Worm (Caenorhabditis elegans) whole organism, L2 larva: ENCODE results near the gene ech-6.
A peak's percentile ranks its signal among the peaks of the same experiment; 100 is the strongest.

Experiments used
- C34F6.9 ChIP-seq: fragments of 150-350 bp; optimal IDR thresholded peaks from 2 replicates; lab custom pipeline; 2014; ENCODE audit warnings: missing biosample characterization, missing genetic modification characterization
- F13H6.1 ChIP-seq: sonication (generic microtip); optimal IDR thresholded peaks from 2 replicates; lab custom pipeline; 2016; ENCODE audit warnings: missing genetic modification characterization, missing compliant biosample characterization
- R02D3.7 ChIP-seq: fragments of 150-350 bp; optimal IDR thresholded peaks from 2 replicates; lab custom pipeline; 2014; ENCODE audit warnings: missing biosample characterization, missing genetic modification characterization
- Y55F3AM.14 ChIP-seq: fragments of 200-800 bp; sonication (Bioruptor generic); optimal IDR thresholded peaks from 2 replicates; lab custom pipeline; 2018; ENCODE audit warnings: mild to moderate bottlenecking, missing genetic modification characterization, missing compliant biosample characterization
- alr-1 ChIP-seq: fragments of 150-350 bp; optimal IDR thresholded peaks from 2 replicates; lab custom pipeline; 2014; ENCODE audit warnings: missing biosample characterization, missing genetic modification characterization
- aly-2 ChIP-seq: fragments of 150-350 bp; optimal IDR thresholded peaks from 2 replicates; lab custom pipeline; 2014; ENCODE audit warnings: missing biosample characterization, missing genetic modification characterization
- ama-1 ChIP-seq: fragments of 150-350 bp; optimal IDR thresholded peaks from 2 replicates; lab custom pipeline; 2018; ENCODE audit warnings: inconsistent platforms
- blmp-1 ChIP-seq: sonication (generic microtip); optimal IDR thresholded peaks from 2 replicates; lab custom pipeline; 2017; ENCODE audit warnings: missing genetic modification characterization, mild to moderate bottlenecking, missing compliant biosample characterization, antibody characterized with exemption, moderate library complexity; ENCODE audit not compliant: insufficient read depth
- ceh-16 ChIP-seq: fragments of 150-350 bp; optimal IDR thresholded peaks from 2 replicates; lab custom pipeline; 2014; ENCODE audit warnings: missing biosample characterization, missing genetic modification characterization
- ceh-82 ChIP-seq: fragments of 150-350 bp; optimal IDR thresholded peaks from 2 replicates; lab custom pipeline; 2014; ENCODE audit warnings: missing biosample characterization, missing genetic modification characterization
- crh-2 ChIP-seq: sonication (generic microtip); optimal IDR thresholded peaks from 2 replicates; lab custom pipeline; 2017; ENCODE audit warnings: missing biosample characterization, missing genetic modification characterization
- dmd-4 ChIP-seq: sonication (generic microtip); optimal IDR thresholded peaks from 2 replicates; lab custom pipeline; 2017; ENCODE audit warnings: missing biosample characterization, missing genetic modification characterization
- egl-27 ChIP-seq: sonication (generic microtip); optimal IDR thresholded peaks from 3 replicates; lab custom pipeline; 2017; ENCODE audit warnings: missing biosample characterization, missing genetic modification reagents, missing genetic modification characterization
- elt-1 ChIP-seq: fragments of 150-350 bp; optimal IDR thresholded peaks from 2 replicates; lab custom pipeline; 2014; ENCODE audit warnings: missing biosample characterization, missing genetic modification characterization
- elt-3 ChIP-seq: sonication (generic microtip); optimal IDR thresholded peaks from 2 replicates; lab custom pipeline; 2017; ENCODE audit warnings: missing biosample characterization, missing genetic modification characterization
- fos-1 ChIP-seq: fragments of 150-350 bp; optimal IDR thresholded peaks from 2 replicates; lab custom pipeline; 2014; ENCODE audit warnings: missing biosample characterization, missing genetic modification characterization
- gmeb-1 ChIP-seq: fragments of 150-350 bp; optimal IDR thresholded peaks from 2 replicates; lab custom pipeline; 2014; ENCODE audit warnings: missing biosample characterization, missing genetic modification characterization
- lin-11 ChIP-seq: fragments of 150-350 bp; sonication (generic microtip); optimal IDR thresholded peaks from 2 replicates; lab custom pipeline; 2014; ENCODE audit warnings: missing biosample characterization, missing genetic modification characterization, inconsistent platforms, mixed read lengths
- lin-13 ChIP-seq: fragments of 150-350 bp; optimal IDR thresholded peaks from 2 replicates; lab custom pipeline; 2014; ENCODE audit warnings: missing biosample characterization, missing genetic modification reagents, missing genetic modification characterization
- lin-39 ChIP-seq: fragments of 150-350 bp; optimal IDR thresholded peaks from 2 replicates; lab custom pipeline; 2014; ENCODE audit warnings: missing biosample characterization, missing genetic modification reagents, missing genetic modification characterization
- lsy-2 ChIP-seq, 2 experiments: fragments of 150-350 bp in 1 of 2; sonication (generic microtip) in 1 of 2; optimal IDR thresholded peaks; 2 replicates each; lab custom pipeline; 2014 to 2017; ENCODE audit warnings: missing biosample characterization in 2 of 2, missing genetic modification characterization in 2 of 2
- mab-5 ChIP-seq: fragments of 150-350 bp; optimal IDR thresholded peaks from 2 replicates; lab custom pipeline; 2014; ENCODE audit warnings: missing biosample characterization, missing genetic modification characterization
- mbf-1 ChIP-seq: sonication (generic microtip); optimal IDR thresholded peaks from 2 replicates; lab custom pipeline; 2017; ENCODE audit warnings: missing biosample characterization, missing genetic modification characterization
- mdl-1 ChIP-seq, 2 experiments: fragments of 150-350 bp in 1 of 2; sonication (generic microtip) in 1 of 2; optimal IDR thresholded peaks; 2 replicates each; lab custom pipeline; 2017; ENCODE audit warnings: missing biosample characterization in 2 of 2, missing genetic modification characterization in 2 of 2
- nhr-10 ChIP-seq: sonication (generic microtip); optimal IDR thresholded peaks from 2 replicates; lab custom pipeline; 2017; ENCODE audit warnings: missing biosample characterization, missing genetic modification characterization
- nhr-12 ChIP-seq: fragments of 150-350 bp; optimal IDR thresholded peaks from 2 replicates; lab custom pipeline; 2014; ENCODE audit warnings: missing biosample characterization, missing genetic modification characterization
- nhr-129 ChIP-seq: fragments of 150-350 bp; optimal IDR thresholded peaks from 2 replicates; lab custom pipeline; 2014; ENCODE audit warnings: missing biosample characterization, missing genetic modification characterization
- nhr-21 ChIP-seq: fragments of 150-350 bp; optimal IDR thresholded peaks from 2 replicates; lab custom pipeline; 2014; ENCODE audit warnings: missing biosample characterization, missing genetic modification characterization
- nhr-23 ChIP-seq: fragments of 150-350 bp; optimal IDR thresholded peaks from 2 replicates; lab custom pipeline; 2014; ENCODE audit warnings: missing biosample characterization, missing genetic modification reagents, missing genetic modification characterization
- nhr-237 ChIP-seq: fragments of 150-350 bp; optimal IDR thresholded peaks from 2 replicates; lab custom pipeline; 2014; ENCODE audit warnings: missing biosample characterization, missing genetic modification characterization
- nhr-25 ChIP-seq: fragments of 150-350 bp; sonication (generic microtip); optimal IDR thresholded peaks from 3 replicates; lab custom pipeline; 2014; ENCODE audit warnings: missing biosample characterization, missing genetic modification characterization
- nhr-6 ChIP-seq: fragments of 150-350 bp; optimal IDR thresholded peaks from 2 replicates; lab custom pipeline; 2014; ENCODE audit warnings: missing biosample characterization, missing genetic modification characterization
- peb-1 ChIP-seq: fragments of 150-350 bp; optimal IDR thresholded peaks from 2 replicates; lab custom pipeline; 2014; ENCODE audit warnings: missing biosample characterization, missing genetic modification characterization
- sem-4 ChIP-seq: fragments of 150-350 bp; optimal IDR thresholded peaks from 2 replicates; lab custom pipeline; 2014; ENCODE audit warnings: missing biosample characterization, missing genetic modification reagents, missing genetic modification characterization
- sma-3 ChIP-seq: sonication (generic microtip); optimal IDR thresholded peaks from 2 replicates; lab custom pipeline; 2016; ENCODE audit warnings: missing genetic modification reagents, missing genetic modification characterization, missing compliant biosample characterization
- sma-9 ChIP-seq, 2 experiments: fragments of 150-350 bp in 1 of 2; sonication (generic microtip) in 1 of 2; optimal IDR thresholded peaks; 2 replicates each; lab custom pipeline; 2014 to 2016; ENCODE audit warnings: missing genetic modification characterization in 2 of 2, mild to moderate bottlenecking in 1 of 2, missing biosample characterization in 1 of 2, missing compliant biosample characterization in 1 of 2, missing genetic modification reagents in 1 of 2, moderate library complexity in 1 of 2
- snpc-4 ChIP-seq: fragments of 150-350 bp; optimal IDR thresholded peaks from 2 replicates; lab custom pipeline; 2014; ENCODE audit warnings: missing biosample characterization, missing genetic modification characterization
- unc-39 ChIP-seq: fragments of 150-350 bp; optimal IDR thresholded peaks from 2 replicates; lab custom pipeline; 2014; ENCODE audit warnings: missing biosample characterization, missing genetic modification characterization
- unc-55 ChIP-seq: fragments of 150-350 bp; sonication (generic microtip); optimal IDR thresholded peaks from 3 replicates; lab custom pipeline; 2014; ENCODE audit warnings: missing biosample characterization, missing genetic modification reagents, missing genetic modification characterization
- zag-1 ChIP-seq: fragments of 150-350 bp; optimal IDR thresholded peaks from 2 replicates; lab custom pipeline; 2014; ENCODE audit warnings: missing biosample characterization, missing genetic modification characterization
- ztf-1 ChIP-seq: fragments of 200-800 bp; sonication (Bioruptor generic); conservative IDR thresholded peaks from 2 replicates; pipeline ENCODE4 v1.3.6; 2022; ENCODE audit warnings: missing genetic modification characterization, missing compliant biosample characterization
- ztf-11 ChIP-seq: sonication (generic microtip); optimal IDR thresholded peaks from 2 replicates; lab custom pipeline; 2017; ENCODE audit warnings: missing biosample characterization, missing genetic modification characterization
- ztf-4 ChIP-seq: fragments of 150-350 bp; optimal IDR thresholded peaks from 2 replicates; lab custom pipeline; 2014; ENCODE audit warnings: missing biosample characterization, missing genetic modification characterization

The ech-6 gene

ce11 chrIII:9768023-9768422 lies 15.3 kb upstream of the ech-6 start:
- TF ChIP-seq nhr-237 (tag; lab: Kevin White, UChicago) (no peak), ztf-4 (tag; lab: Kevin White, UChicago) (no peak), C34F6.9 (tag; lab: Kevin White, UChicago) (no peak), nhr-21 (tag; lab: Kevin White, UChicago) (no peak), ceh-82 (tag; lab: Kevin White, UChicago) (no peak), lsy-2 (tag; optimal IDR thresholded peaks at IDR 0.05; lab: Kevin White, UChicago) (no peak), peb-1 (no peak), aly-2 (tag; lab: Kevin White, UChicago) (no peak), nhr-12 (tag; lab: Kevin White, UChicago) (no peak), lin-13 (GFP tag; lab: Kevin White, UChicago) (no peak), nhr-23 (tag; lab: Kevin White, UChicago) (no peak), elt-3 (tag; lab: Kevin White, UChicago) (no peak), egl-27 (tag; lab: Kevin White, UChicago) (no peak), elt-1 (tag; lab: Kevin White, UChicago) (no peak), ama-1 (no peak)

ce11 chrIII:9767095-9767494 lies 14.4 kb upstream of the ech-6 start:
- TF ChIP-seq fos-1 (tag; lab: Kevin White, UChicago) (no peak), ztf-4 (tag; lab: Kevin White, UChicago) (no peak), ama-1 (no peak), sem-4 (tag; lab: Kevin White, UChicago) (no peak), peb-1 (no peak), elt-1 (tag; lab: Kevin White, UChicago) (no peak), sma-3 (no peak), ceh-82 (tag; lab: Kevin White, UChicago) (no peak), nhr-21 (tag; lab: Kevin White, UChicago) (no peak), lsy-2 (tag; optimal IDR thresholded peaks at IDR 0.05; lab: Kevin White, UChicago) (no peak), dmd-4 (tag; lab: Kevin White, UChicago) (no peak)
- TF ChIP-seq, all 48 proteins: peak for 0

ce11 chrIII:9766175-9766574 lies 13.5 kb upstream of the ech-6 start, which contains the start of gene cbp-1:
Gene cbp-1, plus strand, starts transcription at chrIII:9766509.
- TF ChIP-seq unc-55 (GFP tag; lab: Kevin White, UChicago) (peak; percentile 52), ceh-82 (tag; lab: Kevin White, UChicago) (no peak), unc-39 (tag; lab: Kevin White, UChicago) (no peak), fos-1 (tag; lab: Kevin White, UChicago) (peak; percentile 15), lsy-2 (tag; optimal IDR thresholded peaks at IDR 0.05; lab: Kevin White, UChicago) (peak; percentile 49 to 78), ztf-1 (GFP tag; lab: Robert Waterston, UW) (no peak), nhr-129 (tag; lab: Kevin White, UChicago) (peak; percentile 53), ceh-16 (no peak), mdl-1 (tag; optimal IDR thresholded peaks at IDR 0.05; lab: Kevin White, UChicago) (no peak), dmd-4 (tag; lab: Kevin White, UChicago) (no peak), lin-39 (tag; lab: Kevin White, UChicago) (no peak), nhr-25 (tag; lab: Kevin White, UChicago) (peak; percentile 29), C34F6.9 (tag; lab: Kevin White, UChicago) (peak; percentile 68), ztf-4 (tag; lab: Kevin White, UChicago) (no peak), crh-2 (tag; lab: Kevin White, UChicago) (peak; percentile 67), sma-9 (GFP tag; optimal IDR thresholded peaks at IDR 0.05; lab: Kevin White, UChicago) (peak; percentile 67), sma-9 (tag; optimal IDR thresholded peaks at IDR 0.05; lab: Kevin White, UChicago) (no peak), nhr-6 (tag; lab: Kevin White, UChicago) (peak; percentile 14), gmeb-1 (no peak), F13H6.1 (tag; lab: Kevin White, UChicago) (peak; percentile 22), snpc-4 (tag; lab: Kevin White, UChicago) (peak; percentile 17), ztf-11 (no peak)

- peak; percentile 100 for TF ChIP-seq C34F6.9 (tag; lab: Kevin White, UChicago)
- no peak for TF ChIP-seq alr-1 (tag; lab: Kevin White, UChicago)
- peak; percentile 98 for TF ChIP-seq lin-11 (tag; lab: Kevin White, UChicago)
- TF ChIP-seq elt-1 (tag; lab: Kevin White, UChicago): peak; percentile 57
- peak; percentile 21 for TF ChIP-seq peb-1
- TF ChIP-seq blmp-1 (tag; lab: Kevin White, UChicago): peak; percentile 83
- TF ChIP-seq ztf-11: no peak
- TF ChIP-seq aly-2 (tag; lab: Kevin White, UChicago): no peak
- peak; percentile 94 for TF ChIP-seq zag-1 (tag; lab: Kevin White, UChicago)
- TF ChIP-seq nhr-6 (tag; lab: Kevin White, UChicago): peak; percentile 94
- 0 out of 2 replicates have a peak, but pooled peaks have one; percentile 45 for TF ChIP-seq ztf-1 (GFP tag; lab: Robert Waterston, UW)
- peak; percentile 71 for TF ChIP-seq nhr-237 (tag; lab: Kevin White, UChicago)
- TF ChIP-seq unc-39 (tag; lab: Kevin White, UChicago): peak; percentile 35
- TF ChIP-seq nhr-23 (tag; lab: Kevin White, UChicago): no peak
- TF ChIP-seq nhr-25 (tag; lab: Kevin White, UChicago): peak; percentile 98
- TF ChIP-seq mbf-1 (tag; lab: Kevin White, UChicago): no peak
- TF ChIP-seq unc-55 (GFP tag; lab: Kevin White, UChicago): peak; percentile 96
- peak; percentile 98 for TF ChIP-seq nhr-21 (tag; lab: Kevin White, UChicago)
- peak; percentile 77 for TF ChIP-seq mab-5 (tag; lab: Kevin White, UChicago)
- peak; percentile 97 to 99 for TF ChIP-seq mdl-1 (tag; optimal IDR thresholded peaks at IDR 0.05; lab: Kevin White, UChicago)
- peak; percentile 93 for TF ChIP-seq gmeb-1
- peak; percentile 99 for TF ChIP-seq Y55F3AM.14 (GFP tag; lab: Kevin White, UChicago)
- TF ChIP-seq R02D3.7: peak; percentile 59
- TF ChIP-seq sma-3: peak; percentile 100
- TF ChIP-seq lin-39 (tag; lab: Kevin White, UChicago): no peak
- TF ChIP-seq nhr-10 (tag; lab: Kevin White, UChicago): peak; percentile 90
Observed at ce11 chrIII:9765465-9765900, 12.8 kb upstream of the ech-6 start.
